Worm (Caenorhabditis elegans) whole organism, L4/young adult: Measurements from ENCODE around the gene R07B7.9.

Experiments
- W03F9.2 ChIP-seq: fragments of 150-350 bp; optimal IDR thresholded peaks from 2 replicates; lab custom pipeline; 2014; ENCODE audit warnings: missing biosample characterization, missing genetic modification characterization
- him-1 ChIP-seq: sonication (generic microtip); optimal IDR thresholded peaks from 2 replicates; lab custom pipeline; 2016; ENCODE audit warnings: missing genotype, missing genetic modification reagents, missing genetic modification characterization, missing compliant biosample characterization

- TF ChIP-seq him-1 (tag; lab: Kevin White, UChicago), result no peak
- TF ChIP-seq W03F9.2 (tag; lab: Kevin White, UChicago), result no peak
These were observed 35.0 kb downstream of the R07B7.9 start, which contains the start of gene F10C2.5 for ce11 chrV:12045132-12045531.
